Worm (Caenorhabditis elegans) whole organism, young adult: ENCODE results near the gene R04D3.3.

Source experiments
- B0035.1 ChIP-seq: sonication (generic microtip); optimal IDR thresholded peaks from 2 replicates; lab custom pipeline; 2016; ENCODE audit warnings: missing genetic modification characterization, mild to moderate bottlenecking, missing compliant biosample characterization, missing genotype, missing genetic modification reagents
- B0261.1 ChIP-seq: sonication (generic microtip); optimal IDR thresholded peaks from 2 replicates; lab custom pipeline; 2016; ENCODE audit warnings: mild to moderate bottlenecking, missing genetic modification characterization, moderate library complexity, missing compliant biosample characterization
- D2030.7 ChIP-seq: fragments of 200-800 bp; sonication (Bioruptor generic); IDR thresholded peaks from 2 replicates; pipeline ENCODE4 v1.3.6; 2022; ENCODE audit warnings: missing genetic modification reagents, missing genetic modification characterization, missing compliant biosample characterization
- F39B2.1 ChIP-seq: fragments of 200-800 bp; sonication (Bioruptor generic); IDR thresholded peaks from 2 replicates; pipeline ENCODE4 v1.3.6; 2022; ENCODE audit warnings: missing genetic modification reagents, missing genetic modification characterization, missing compliant biosample characterization
- K12H6.12 ChIP-seq: fragments of 200-800 bp; sonication (Bioruptor generic); optimal IDR thresholded peaks from 2 replicates; lab custom pipeline; 2018; ENCODE audit warnings: mild to moderate bottlenecking, missing genetic modification characterization, missing compliant biosample characterization
- T07F8.4 ChIP-seq: sonication (generic microtip); optimal IDR thresholded peaks from 2 replicates; lab custom pipeline; 2016; ENCODE audit warnings: mild to moderate bottlenecking, missing genetic modification characterization, moderate library complexity, missing compliant biosample characterization
- Y56A3A.18 ChIP-seq: fragments of 200-800 bp; sonication (Bioruptor generic); IDR thresholded peaks from 2 replicates; pipeline ENCODE4 v1.3.6; 2022; ENCODE audit warnings: missing genetic modification reagents, missing genetic modification characterization, missing compliant biosample characterization
- Y67H2A.10 ChIP-seq: fragments of 200-800 bp; sonication (Bioruptor generic); conservative IDR thresholded peaks from 2 replicates; pipeline ENCODE4 v1.3.6; 2022; ENCODE audit warnings: missing genetic modification reagents, missing genetic modification characterization, missing compliant biosample characterization
- Y79H2A.3 ChIP-seq: fragments of 200-800 bp; sonication (Bioruptor generic); conservative IDR thresholded peaks from 2 replicates; pipeline ENCODE4 v1.3.6; 2022; ENCODE audit warnings: missing genetic modification reagents, missing genetic modification characterization, missing compliant biosample characterization
- aptf-3 ChIP-seq: fragments of 200-800 bp; sonication (Bioruptor generic); IDR thresholded peaks from 2 replicates; pipeline ENCODE4 v1.3.6; 2022; ENCODE audit warnings: missing genetic modification characterization, missing compliant biosample characterization
- atf-7 ChIP-seq: sonication (generic microtip); optimal IDR thresholded peaks from 2 replicates; lab custom pipeline; 2017; ENCODE audit warnings: mild to moderate bottlenecking, missing genetic modification characterization, missing compliant biosample characterization
- athp-1 ChIP-seq: sonication (generic microtip); optimal IDR thresholded peaks from 2 replicates; lab custom pipeline; 2017; ENCODE audit warnings: mild to moderate bottlenecking, missing genetic modification characterization, missing compliant biosample characterization
- bed-2 ChIP-seq: fragments of 200-800 bp; sonication (Bioruptor generic); IDR thresholded peaks from 2 replicates; pipeline ENCODE4 v1.3.6; 2022; ENCODE audit warnings: missing genetic modification reagents, missing genetic modification characterization, missing compliant biosample characterization
- cebp-2 ChIP-seq: fragments of 200-800 bp; sonication (Bioruptor generic); IDR thresholded peaks from 2 replicates; pipeline ENCODE4 v1.3.6; 2022; ENCODE audit warnings: missing genetic modification characterization, missing compliant biosample characterization
- die-1 ChIP-seq: sonication (generic microtip); optimal IDR thresholded peaks from 2 replicates; lab custom pipeline; 2016; ENCODE audit warnings: missing genotype, mild to moderate bottlenecking, missing genetic modification characterization, missing compliant biosample characterization
- dox-1 ChIP-seq: fragments of 200-800 bp; sonication (Bioruptor generic); IDR thresholded peaks from 2 replicates; pipeline ENCODE4 v1.3.6; 2022; ENCODE audit warnings: missing genetic modification reagents, missing genetic modification characterization, missing compliant biosample characterization
- dpl-1 ChIP-seq: fragments of 150-350 bp; optimal IDR thresholded peaks from 2 replicates; lab custom pipeline; 2014; ENCODE audit warnings: missing biosample characterization, missing genetic modification reagents, missing genetic modification characterization
- egl-18 ChIP-seq: fragments of 200-800 bp; sonication (Bioruptor generic); IDR thresholded peaks from 2 replicates; pipeline ENCODE4 v1.3.6; 2022; ENCODE audit warnings: missing genetic modification reagents, missing genetic modification characterization, missing compliant biosample characterization
- ets-4 ChIP-seq: fragments of 200-800 bp; sonication (Bioruptor generic); optimal IDR thresholded peaks from 2 replicates; lab custom pipeline; 2018; ENCODE audit warnings: mild to moderate bottlenecking, missing genetic modification characterization, missing compliant biosample characterization
- gei-17 ChIP-seq: fragments of 200-800 bp; sonication (Bioruptor generic); optimal IDR thresholded peaks from 2 replicates; lab custom pipeline; 2018; ENCODE audit warnings: mild to moderate bottlenecking, missing genetic modification characterization, missing compliant biosample characterization
- hmg-1.2 ChIP-seq: fragments of 200-800 bp; sonication (Bioruptor generic); IDR thresholded peaks from 2 replicates; pipeline ENCODE4 v1.3.6; 2022; ENCODE audit warnings: missing genetic modification reagents, missing genetic modification characterization, missing compliant biosample characterization
- hrde-1 ChIP-seq: sonication (generic microtip); optimal IDR thresholded peaks from 2 replicates; lab custom pipeline; 2016; ENCODE audit warnings: missing genetic modification characterization, mild to moderate bottlenecking, missing compliant biosample characterization, moderate library complexity, missing genotype, missing genetic modification reagents, borderline replicate concordance
- lin-26 ChIP-seq: fragments of 200-800 bp; sonication (Bioruptor generic); IDR thresholded peaks from 2 replicates; pipeline ENCODE4 v1.3.6; 2022; ENCODE audit warnings: missing genetic modification reagents, missing genetic modification characterization, missing compliant biosample characterization
- lin-40 ChIP-seq: sonication (generic microtip); optimal IDR thresholded peaks from 2 replicates; lab custom pipeline; 2016; ENCODE audit warnings: missing genetic modification characterization, mild to moderate bottlenecking, missing compliant biosample characterization, missing genotype, missing genetic modification reagents
- lir-1 ChIP-seq: fragments of 200-800 bp; sonication (Bioruptor generic); conservative IDR thresholded peaks from 2 replicates; pipeline ENCODE4 v1.3.6; 2022; ENCODE audit warnings: missing genetic modification reagents, missing genetic modification characterization, missing compliant biosample characterization
- madf-10 ChIP-seq: sonication (generic microtip); optimal IDR thresholded peaks from 2 replicates; lab custom pipeline; 2016; ENCODE audit warnings: mild to moderate bottlenecking, missing genetic modification characterization, missing compliant biosample characterization
- mes-4 ChIP-seq: sonication (generic microtip); optimal IDR thresholded peaks from 2 replicates; lab custom pipeline; 2016; ENCODE audit warnings: missing genotype, missing genetic modification characterization, missing compliant biosample characterization
- nfya-1 ChIP-seq: sonication (generic microtip); optimal IDR thresholded peaks from 2 replicates; lab custom pipeline; 2017; ENCODE audit warnings: antibody characterized with exemption, missing compliant biosample characterization, missing genetic modification characterization, borderline replicate concordance; ENCODE audit not compliant: insufficient read depth
- nhr-27 ChIP-seq: fragments of 200-800 bp; sonication (Bioruptor generic); optimal IDR thresholded peaks from 2 replicates; lab custom pipeline; 2018; ENCODE audit warnings: mild to moderate bottlenecking, missing genetic modification characterization, moderate library complexity, missing compliant biosample characterization
- nhr-80 ChIP-seq: sonication (generic microtip); optimal IDR thresholded peaks from 2 replicates; lab custom pipeline; 2016; ENCODE audit warnings: missing genetic modification characterization, missing compliant biosample characterization
- nhr-90 ChIP-seq: sonication (generic microtip); optimal IDR thresholded peaks from 2 replicates; lab custom pipeline; 2016; ENCODE audit warnings: missing genotype, mild to moderate bottlenecking, missing genetic modification characterization, missing compliant biosample characterization
- pbrm-1 ChIP-seq: fragments of 200-800 bp; sonication (Bioruptor generic); IDR thresholded peaks from 2 replicates; pipeline ENCODE4 v1.3.6; 2022; ENCODE audit warnings: missing genetic modification reagents, missing genetic modification characterization, missing compliant biosample characterization
- rcor-1 ChIP-seq: fragments of 200-800 bp; sonication (Bioruptor generic); IDR thresholded peaks from 2 replicates; pipeline ENCODE4 v1.3.6; 2022; ENCODE audit warnings: missing genetic modification reagents, missing genetic modification characterization, missing compliant biosample characterization
- rec-8 ChIP-seq, 2 experiments: sonication (generic microtip); optimal IDR thresholded peaks; 2 replicates each; lab custom pipeline; 2016; ENCODE audit warnings: mild to moderate bottlenecking in 2 of 2, missing genetic modification characterization in 2 of 2, missing genetic modification reagents in 2 of 2, missing genotype in 2 of 2, missing biosample characterization in 1 of 2, missing compliant biosample characterization in 1 of 2, moderate library complexity in 1 of 2
- rpc-1 ChIP-seq, 2 experiments: fragments of 150-350 bp in 1 of 2; sonication (generic microtip) in 1 of 2; optimal IDR thresholded peaks; 2 replicates each; lab custom pipeline; 2014 to 2018; ENCODE audit warnings: missing biosample characterization in 1 of 2, missing genetic modification characterization in 1 of 2, missing genetic modification reagents in 1 of 2, missing genotype in 1 of 2
- snpc-1.1 ChIP-seq: sonication (generic microtip); optimal IDR thresholded peaks from 2 replicates; lab custom pipeline; 2017; ENCODE audit warnings: missing genetic modification characterization, mild to moderate bottlenecking, missing compliant biosample characterization, antibody characterized with exemption, moderate library complexity, missing genotype, missing genetic modification reagents; ENCODE audit not compliant: insufficient read depth
- snpc-1.3 ChIP-seq: sonication (generic microtip); optimal IDR thresholded peaks from 2 replicates; lab custom pipeline; 2017; ENCODE audit warnings: missing genetic modification characterization, mild to moderate bottlenecking, missing compliant biosample characterization, antibody characterized with exemption, moderate library complexity, missing genotype, missing genetic modification reagents; ENCODE audit not compliant: insufficient read depth
- snpc-3.4 ChIP-seq: sonication (generic microtip); optimal IDR thresholded peaks from 2 replicates; lab custom pipeline; 2017; ENCODE audit warnings: missing genetic modification characterization, mild to moderate bottlenecking, missing compliant biosample characterization, antibody characterized with exemption, moderate library complexity, missing genotype, missing genetic modification reagents
- snpc-4 ChIP-seq, 5 experiments: fragments of 150-350 bp in 1 of 5; sonication (generic microtip) in 4 of 5; optimal IDR thresholded peaks; 2 replicates each; lab custom pipeline; 2014 to 2018; ENCODE audit warnings: missing genetic modification characterization in 5 of 5, missing biosample characterization in 3 of 5, antibody characterized with exemption in 2 of 5, mild to moderate bottlenecking in 2 of 5, missing compliant biosample characterization in 2 of 5, missing genotype in 2 of 5, moderate library complexity in 2 of 5, missing genetic modification reagents in 1 of 5
- tbp1 ChIP-seq: fragments of 200-800 bp; sonication (Bioruptor generic); optimal IDR thresholded peaks from 2 replicates; lab custom pipeline; 2018; ENCODE audit warnings: mild to moderate bottlenecking, missing genetic modification characterization, missing compliant biosample characterization
- tbx-9 ChIP-seq: sonication (generic microtip); optimal IDR thresholded peaks from 2 replicates; lab custom pipeline; 2016; ENCODE audit warnings: borderline replicate concordance, missing genetic modification characterization, inconsistent platforms, missing compliant biosample characterization
- tlf-1 ChIP-seq: fragments of 200-800 bp; sonication (Bioruptor generic); optimal IDR thresholded peaks from 2 replicates; lab custom pipeline; 2018; ENCODE audit warnings: mild to moderate bottlenecking, missing genetic modification characterization, missing compliant biosample characterization
- ztf-18 ChIP-seq: sonication (generic microtip); optimal IDR thresholded peaks from 2 replicates; lab custom pipeline; 2016; ENCODE audit warnings: missing genotype, mild to moderate bottlenecking, missing genetic modification characterization, missing compliant biosample characterization

Gene R04D3.3

DNA sequence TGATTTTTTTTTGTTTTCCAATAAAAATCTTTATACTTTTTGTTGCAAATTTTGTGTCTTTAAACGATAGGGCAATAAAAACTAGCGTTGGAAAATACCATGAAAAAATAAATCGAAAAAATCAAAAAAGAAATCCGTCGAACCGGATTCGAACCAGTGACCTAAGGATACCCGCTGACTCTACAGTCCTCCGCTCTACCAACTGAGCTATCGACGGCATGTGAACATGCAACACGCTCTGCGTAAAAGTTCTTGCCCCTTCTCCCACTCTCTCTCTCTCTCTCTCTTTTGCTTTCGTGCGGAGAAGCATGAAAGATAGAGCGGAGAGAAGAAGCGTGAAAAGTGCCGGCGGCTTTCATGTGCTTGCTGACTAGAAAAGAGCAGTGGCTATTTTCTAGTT, 25.9 kb downstream of the R04D3.3 start (continued):
- peak; percentile 24 for TF ChIP-seq athp-1 (tag; lab: Kevin White, UChicago)
- peak; percentile 67 for TF ChIP-seq mes-4
- TF ChIP-seq tbx-9: no peak
- TF ChIP-seq Y56A3A.18 (GFP tag; lab: Robert Waterston, UW): peak; percentile 86
- peak; percentile 63; the same call in 1 of the 2 replicates for TF ChIP-seq lir-1 (GFP tag; lab: Robert Waterston, UW)
- peak; percentile 42 for TF ChIP-seq T07F8.4
- TF ChIP-seq dpl-1 (GFP tag; lab: Kevin White, UChicago): no peak
- TF ChIP-seq bed-2 (GFP tag; lab: Robert Waterston, UW): peak; percentile 35; the same call in 1 of the 2 replicates
- peak; percentile 85 for TF ChIP-seq rcor-1 (GFP tag; lab: Robert Waterston, UW)
- TF ChIP-seq K12H6.12 (tag; lab: Kevin White, UChicago): peak; percentile 39
- TF ChIP-seq ets-4 (GFP tag; lab: Kevin White, UChicago): no peak
- TF ChIP-seq lin-26: peak; percentile 92
- peak; percentile 97 for TF ChIP-seq B0261.1 (tag; lab: Kevin White, UChicago)
- TF ChIP-seq F39B2.1 (GFP tag; lab: Robert Waterston, UW): 0 out of 2 replicates have a peak, but pooled peaks have one; percentile 54
- TF ChIP-seq Y67H2A.10: 0 out of 2 replicates have a peak, but pooled peaks have one; percentile 17
- TF ChIP-seq aptf-3: peak; percentile 79; the same call in 1 of the 2 replicates
- TF ChIP-seq atf-7: peak; percentile 55
- no peak for TF ChIP-seq tlf-1 (GFP tag; lab: Kevin White, UChicago)

DNA sequence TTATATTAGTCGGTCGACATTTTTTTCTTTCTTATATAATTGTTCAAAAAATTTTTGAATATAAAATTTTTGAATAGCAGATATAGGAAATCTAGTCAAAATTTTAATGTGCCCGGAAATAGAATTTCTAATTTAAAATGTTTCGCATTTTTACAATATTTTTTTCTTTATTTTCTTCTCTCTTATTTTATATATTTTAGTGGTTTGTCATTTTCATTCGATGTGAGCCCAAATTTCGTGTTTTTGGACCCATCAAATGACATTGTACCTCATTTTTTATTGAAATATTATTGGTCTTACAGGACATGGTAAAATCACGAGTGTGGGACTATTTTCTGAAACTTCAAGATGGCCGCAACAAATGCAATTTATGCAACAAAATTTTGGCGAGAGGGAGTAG, 28.2 kb downstream of the R04D3.3 start, which contains the start of gene K09A11.1:
TSS of gene K09A11.1 (plus strand) at position 301 of the 400 bp plus-strand sequence.
- no peak for TF ChIP-seq nhr-27
- TF ChIP-seq hrde-1 (tag; lab: Kevin White, UChicago): no peak
- TF ChIP-seq nfya-1 (tag; lab: Kevin White, UChicago): no peak
- no peak for TF ChIP-seq snpc-1.3
- no peak for TF ChIP-seq die-1 (tag; lab: Kevin White, UChicago)
- TF ChIP-seq cebp-2 (GFP tag; lab: Robert Waterston, UW): no peak
- TF ChIP-seq Y79H2A.3: no peak
- TF ChIP-seq gei-17 (GFP tag; lab: Kevin White, UChicago): no peak
- no peak for TF ChIP-seq lin-40 (tag; lab: Kevin White, UChicago)
- TF ChIP-seq rcor-1 (GFP tag; lab: Robert Waterston, UW): no peak

DNA sequence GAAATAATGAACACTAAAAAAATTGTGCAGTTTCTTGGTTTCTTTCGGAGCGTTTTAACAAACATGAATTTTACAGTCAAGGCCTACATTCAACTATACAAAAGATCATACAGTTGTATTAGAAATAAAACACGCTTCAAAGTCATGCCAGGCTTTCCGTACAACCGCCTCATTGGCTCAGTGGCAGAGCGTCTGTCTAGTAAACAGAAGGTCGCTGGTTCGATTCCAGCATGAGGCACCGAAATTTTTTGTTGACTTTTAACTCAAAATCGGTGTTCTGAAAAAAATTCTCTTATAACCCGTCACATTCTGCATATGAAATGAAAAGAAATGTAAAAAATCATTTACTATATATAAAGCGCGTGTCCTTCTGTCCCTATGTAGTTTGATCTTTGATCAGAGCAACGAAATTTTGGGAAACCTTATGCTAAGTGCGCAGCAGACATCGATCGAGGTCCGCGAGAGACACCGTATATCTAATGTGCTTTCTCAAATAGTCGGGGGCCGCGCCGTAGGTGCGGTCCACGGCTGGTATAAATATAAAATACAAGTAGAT, 29.3 kb downstream of the R04D3.3 start:
- TF ChIP-seq pbrm-1 (GFP tag; lab: Robert Waterston, UW) (peak; percentile 58; the same call in 1 of the 2 replicates), hmg-1.2 (GFP tag; lab: Robert Waterston, UW) (peak; percentile 38), ztf-18 (tag; lab: Kevin White, UChicago) (peak; percentile 10), dox-1 (GFP tag; lab: Robert Waterston, UW) (0 out of 2 replicates have a peak, but pooled peaks have one; percentile 17), snpc-3.4 (peak; percentile 37), snpc-1.3 (peak; percentile 27), rec-8 (tag; optimal IDR thresholded peaks at IDR 0.05; lab: Kevin White, UChicago) (peak in 1 of 2 experiments; percentile 38), madf-10 (tag; lab: Kevin White, UChicago) (peak; percentile 31), B0035.1 (tag; lab: Kevin White, UChicago) (peak; percentile 5), nhr-80 (tag; lab: Kevin White, UChicago) (peak; percentile 8), snpc-4 (GFP tag; optimal IDR thresholded peaks at IDR 0.05; lab: Kevin White, UChicago) (peak; percentile 68), snpc-4 (tag; optimal IDR thresholded peaks at IDR 0.05; lab: Kevin White, UChicago) (peak in 3 of 4 experiments; percentile 63 to 91 (median 86)), snpc-1.1 (tag; lab: Kevin White, UChicago) (peak; percentile 24), nhr-90 (tag; lab: Kevin White, UChicago) (peak; percentile 36), egl-18 (0 out of 2 replicates have a peak, but pooled peaks have one; percentile 16), die-1 (tag; lab: Kevin White, UChicago) (peak; percentile 74), rpc-1 (optimal IDR thresholded peaks at IDR 0.05; lab: Kevin White, UChicago) (peak; percentile 69), rpc-1 (tag; optimal IDR thresholded peaks at IDR 0.05; lab: Kevin White, UChicago) (peak; percentile 84), B0261.1 (tag; lab: Kevin White, UChicago) (peak; percentile 66), tbp1 (GFP tag; lab: Kevin White, UChicago) (peak; percentile 86), D2030.7 (GFP tag; lab: Robert Waterston, UW) (0 out of 2 replicates have a peak, but pooled peaks have one; percentile 16)
